Worm (Caenorhabditis elegans) whole organism, late embryonic: Measurements from ENCODE around the gene F10A3.4.

Experiments used
- C08G9.2 ChIP-seq: sonication (generic microtip); optimal IDR thresholded peaks from 2 replicates; lab custom pipeline; 2016; ENCODE audit warnings: mild to moderate bottlenecking, missing genetic modification characterization, moderate library complexity, missing compliant biosample characterization
- C38D4.7 ChIP-seq: fragments of 200-800 bp; sonication (Bioruptor generic); optimal IDR thresholded peaks from 2 replicates; lab custom pipeline; 2018; ENCODE audit warnings: mild to moderate bottlenecking, missing genetic modification characterization, moderate library complexity, missing compliant biosample characterization
- F13H6.1 ChIP-seq: sonication (generic microtip); optimal IDR thresholded peaks from 2 replicates; lab custom pipeline; 2016; ENCODE audit warnings: missing genetic modification characterization, missing compliant biosample characterization
- K02D7.2 ChIP-seq: sonication (generic microtip); optimal IDR thresholded peaks from 2 replicates; lab custom pipeline; 2017; ENCODE audit warnings: mild to moderate bottlenecking, missing genetic modification characterization, missing compliant biosample characterization
- K09A11.1 ChIP-seq: sonication (generic microtip); optimal IDR thresholded peaks from 2 replicates; lab custom pipeline; 2017; ENCODE audit warnings: antibody characterized with exemption, mild to moderate bottlenecking, missing genetic modification characterization, missing compliant biosample characterization; ENCODE audit not compliant: insufficient read depth
- T23F11.4 ChIP-seq: fragments of 200-800 bp; sonication (Bioruptor generic); optimal IDR thresholded peaks from 2 replicates; lab custom pipeline; 2018; ENCODE audit warnings: mild to moderate bottlenecking, missing genetic modification characterization, missing compliant biosample characterization
- Y22D7AL.16 ChIP-seq: sonication (generic microtip); optimal IDR thresholded peaks from 2 replicates; lab custom pipeline; 2016; ENCODE audit warnings: missing genetic modification characterization, missing compliant biosample characterization
- ahr-1 ChIP-seq: sonication (generic microtip); optimal IDR thresholded peaks from 2 replicates; lab custom pipeline; 2016; ENCODE audit warnings: missing genetic modification characterization, missing compliant biosample characterization
- ama-1 ChIP-seq: fragments of 150-350 bp; optimal IDR thresholded peaks from 2 replicates; lab custom pipeline; 2014
- ceh-14 ChIP-seq: sonication (generic microtip); optimal IDR thresholded peaks from 2 replicates; lab custom pipeline; 2016; ENCODE audit warnings: missing genotype, missing genetic modification characterization, missing compliant biosample characterization
- ceh-48 ChIP-seq: sonication (generic microtip); optimal IDR thresholded peaks from 2 replicates; lab custom pipeline; 2016; ENCODE audit warnings: missing genetic modification characterization, inconsistent platforms, missing compliant biosample characterization
- dmd-4 ChIP-seq: sonication (generic microtip); optimal IDR thresholded peaks from 2 replicates; lab custom pipeline; 2016; ENCODE audit warnings: borderline replicate concordance, missing genetic modification characterization, missing compliant biosample characterization
- elt-2 ChIP-seq: sonication (generic microtip); optimal IDR thresholded peaks from 2 replicates; lab custom pipeline; 2016; ENCODE audit warnings: missing genetic modification reagents, missing genetic modification characterization, missing compliant biosample characterization
- elt-4 ChIP-seq: sonication (generic microtip); optimal IDR thresholded peaks from 2 replicates; lab custom pipeline; 2016; ENCODE audit warnings: missing genetic modification characterization, missing compliant biosample characterization
- eyg-1 ChIP-seq: sonication (generic microtip); optimal IDR thresholded peaks from 2 replicates; lab custom pipeline; 2016; ENCODE audit warnings: missing genotype, missing genetic modification characterization, missing compliant biosample characterization
- fkh-10 ChIP-seq: fragments of 150-350 bp; optimal IDR thresholded peaks from 2 replicates; lab custom pipeline; 2014; ENCODE audit warnings: missing biosample characterization, missing genetic modification reagents, missing genetic modification characterization
- fkh-6 ChIP-seq: sonication (generic microtip); optimal IDR thresholded peaks from 2 replicates; lab custom pipeline; 2016; ENCODE audit warnings: missing genetic modification characterization, missing compliant biosample characterization
- gmeb-2 ChIP-seq: sonication (generic microtip); optimal IDR thresholded peaks from 2 replicates; lab custom pipeline; 2016; ENCODE audit warnings: missing genetic modification characterization, inconsistent platforms, missing compliant biosample characterization
- hlh-13 ChIP-seq: fragments of 200-800 bp; sonication (Bioruptor generic); optimal IDR thresholded peaks from 2 replicates; lab custom pipeline; 2018; ENCODE audit warnings: mild to moderate bottlenecking, missing genetic modification characterization, missing compliant biosample characterization
- hlh-15 ChIP-seq: sonication (generic microtip); optimal IDR thresholded peaks from 2 replicates; lab custom pipeline; 2016; ENCODE audit warnings: missing genetic modification characterization, missing compliant biosample characterization
- lim-6 ChIP-seq: sonication (generic microtip); optimal IDR thresholded peaks from 2 replicates; lab custom pipeline; 2016; ENCODE audit warnings: missing genetic modification characterization, missing compliant biosample characterization
- madf-2 ChIP-seq: sonication (generic microtip); optimal IDR thresholded peaks from 2 replicates; lab custom pipeline; 2017; ENCODE audit warnings: missing genetic modification characterization, missing compliant biosample characterization
- mec-3 ChIP-seq: sonication (generic microtip); optimal IDR thresholded peaks from 2 replicates; lab custom pipeline; 2016; ENCODE audit warnings: borderline replicate concordance, missing genetic modification characterization, missing compliant biosample characterization
- nfya-1 ChIP-seq: sonication (generic microtip); optimal IDR thresholded peaks from 2 replicates; lab custom pipeline; 2017; ENCODE audit warnings: missing genetic modification characterization, mild to moderate bottlenecking, missing compliant biosample characterization, antibody characterized with exemption, moderate library complexity
- nhr-232 ChIP-seq: sonication (generic microtip); optimal IDR thresholded peaks from 2 replicates; lab custom pipeline; 2016; ENCODE audit warnings: missing genetic modification characterization, missing compliant biosample characterization
- odd-2 ChIP-seq: sonication (generic microtip); optimal IDR thresholded peaks from 2 replicates; lab custom pipeline; 2017; ENCODE audit warnings: antibody characterized with exemption, mild to moderate bottlenecking, missing genetic modification characterization, missing compliant biosample characterization
- pag-3 ChIP-seq: sonication (generic microtip); optimal IDR thresholded peaks from 2 replicates; lab custom pipeline; 2016; ENCODE audit warnings: missing compliant biosample characterization, missing genetic modification characterization, borderline replicate concordance
- pax-1 ChIP-seq: fragments of 150-350 bp; optimal IDR thresholded peaks from 2 replicates; lab custom pipeline; 2014; ENCODE audit warnings: missing biosample characterization, missing genetic modification characterization
- pha-2 ChIP-seq: sonication (generic microtip); optimal IDR thresholded peaks from 2 replicates; lab custom pipeline; 2017; ENCODE audit warnings: mild to moderate bottlenecking, missing genetic modification characterization, missing compliant biosample characterization
- rnt-1 ChIP-seq: sonication (generic microtip); optimal IDR thresholded peaks from 2 replicates; lab custom pipeline; 2016; ENCODE audit warnings: missing genetic modification characterization, missing compliant biosample characterization
- sdc-2 ChIP-seq: sonication (generic microtip); optimal IDR thresholded peaks from 2 replicates; lab custom pipeline; 2016; ENCODE audit warnings: missing genotype, missing genetic modification characterization, missing compliant biosample characterization
- sox-2 ChIP-seq: fragments of 200-800 bp; sonication (Bioruptor generic); IDR thresholded peaks from 2 replicates; pipeline ENCODE4 v1.3.6; 2022; ENCODE audit warnings: missing genetic modification reagents, missing genetic modification characterization, missing compliant biosample characterization
- sox-4 ChIP-seq: sonication (generic microtip); optimal IDR thresholded peaks from 2 replicates; lab custom pipeline; 2017; ENCODE audit warnings: mild to moderate bottlenecking, missing genetic modification characterization, inconsistent platforms, missing compliant biosample characterization
- syd-9 ChIP-seq: sonication (generic microtip); optimal IDR thresholded peaks from 2 replicates; lab custom pipeline; 2016; ENCODE audit warnings: mild to moderate bottlenecking, missing genetic modification characterization, moderate library complexity, missing compliant biosample characterization
- tbx-2 ChIP-seq: sonication (generic microtip); optimal IDR thresholded peaks from 2 replicates; lab custom pipeline; 2016; ENCODE audit warnings: missing genetic modification characterization, missing compliant biosample characterization
- tbx-7 ChIP-seq: sonication (generic microtip); optimal IDR thresholded peaks from 2 replicates; lab custom pipeline; 2016; ENCODE audit warnings: missing genotype, missing genetic modification characterization, missing compliant biosample characterization
- unc-42 ChIP-seq: sonication (generic microtip); optimal IDR thresholded peaks from 2 replicates; lab custom pipeline; 2016; ENCODE audit warnings: missing genotype, missing genetic modification characterization, missing compliant biosample characterization

F10A3.4 gene

ce11 chrV:16148805-16149204 lies at the start of gene F10A3.4:
Gene F10A3.4 (plus strand): TSS chrV:16149105.
- TF ChIP-seq odd-2, result no peak
- TF ChIP-seq nfya-1 (tag; lab: Kevin White, UChicago), result no peak

- no peak for TF ChIP-seq fkh-10 (GFP tag; lab: Kevin White, UChicago)
- peak; percentile 50 for TF ChIP-seq elt-2
Measured at ce11 chrV:16099441-16099840, 49.5 kb upstream of the F10A3.4 start, which contains the start of gene str-7. Gene str-7 (minus strand): TSS chrV:16099541.

- TF ChIP-seq Y22D7AL.16 (tag; lab: Kevin White, UChicago) (no peak), hlh-15 (tag; lab: Kevin White, UChicago) (no peak), elt-2 (peak; percentile 55), sox-4 (no peak), C38D4.7 (GFP tag; lab: Kevin White, UChicago) (no peak), nhr-232 (tag; lab: Kevin White, UChicago) (no peak)
- TF ChIP-seq, all 69 proteins: peak for 1
Measured at ce11 chrV:16100103-16100730, 48.7 kb upstream of the F10A3.4 start, which contains the start of gene cth-1. Gene cth-1 (plus strand): TSS chrV:16100680.

- TF ChIP-seq unc-42 (tag; lab: Kevin White, UChicago) (no peak), Y22D7AL.16 (tag; lab: Kevin White, UChicago) (no peak), sox-2 (no peak)
Measured at ce11 chrV:16103594-16103993, 45.3 kb upstream of the F10A3.4 start, which contains the start of gene argk-1. Gene argk-1 (plus strand): TSS chrV:16103894.

ce11 chrV:16114237-16114636 lies 34.7 kb upstream of the F10A3.4 start, which contains the start of gene srxa-16:
Gene srxa-16 (minus strand): TSS chrV:16114337.
- no peak for TF ChIP-seq F13H6.1

ce11 chrV:16115381-16115780 lies 33.5 kb upstream of the F10A3.4 start, which contains the start of gene str-25:
Gene str-25 (plus strand): TSS chrV:16115681.
- no peak for TF ChIP-seq tbx-2 (tag; lab: Kevin White, UChicago)
- TF ChIP-seq pag-3, result no peak
- no peak for TF ChIP-seq nfya-1 (tag; lab: Kevin White, UChicago)
- no peak for TF ChIP-seq syd-9
- TF ChIP-seq ceh-14 (tag; lab: Kevin White, UChicago), result no peak
- TF ChIP-seq tbx-7 (tag; lab: Kevin White, UChicago), result no peak
- no peak for TF ChIP-seq gmeb-2 (tag; lab: Kevin White, UChicago)
- TF ChIP-seq madf-2, result no peak
- no peak for TF ChIP-seq eyg-1 (tag; lab: Kevin White, UChicago)
- TF ChIP-seq mec-3 (tag; lab: Kevin White, UChicago), result no peak
- TF ChIP-seq lim-6 (tag; lab: Kevin White, UChicago), result no peak
- no peak for TF ChIP-seq ahr-1
- TF ChIP-seq C08G9.2 (tag; lab: Kevin White, UChicago), result no peak
- TF ChIP-seq dmd-4 (tag; lab: Kevin White, UChicago), result no peak
- no peak for TF ChIP-seq fkh-6 (tag; lab: Kevin White, UChicago)
- TF ChIP-seq elt-4 (tag; lab: Kevin White, UChicago), result no peak
- TF ChIP-seq sdc-2 (tag; lab: Kevin White, UChicago), result no peak
- TF ChIP-seq T23F11.4, result no peak

- TF ChIP-seq K02D7.2 (tag; lab: Kevin White, UChicago), result no peak
- no peak for TF ChIP-seq mec-3 (tag; lab: Kevin White, UChicago)
- TF ChIP-seq hlh-15 (tag; lab: Kevin White, UChicago), result no peak
- TF ChIP-seq rnt-1, result no peak
- no peak for TF ChIP-seq ceh-48 (tag; lab: Kevin White, UChicago)
- TF ChIP-seq K09A11.1 (tag; lab: Kevin White, UChicago), result no peak
- no peak for TF ChIP-seq hlh-13 (GFP tag; lab: Kevin White, UChicago)
- TF ChIP-seq ceh-14 (tag; lab: Kevin White, UChicago), result no peak
- TF ChIP-seq pha-2 (tag; lab: Kevin White, UChicago), result no peak
- TF ChIP-seq pax-1 (tag; lab: Kevin White, UChicago), result no peak
- TF ChIP-seq fkh-10 (GFP tag; lab: Kevin White, UChicago), result no peak
- TF ChIP-seq sdc-2 (tag; lab: Kevin White, UChicago), result no peak
- no peak for TF ChIP-seq lim-6 (tag; lab: Kevin White, UChicago)
- TF ChIP-seq ahr-1, result no peak
- no peak for TF ChIP-seq ama-1
Measured at ce11 chrV:16118601-16119000, 30.3 kb upstream of the F10A3.4 start, which contains the start of gene str-103. Gene str-103 (minus strand): TSS chrV:16118701.
